Worm (Caenorhabditis elegans) whole organism, L1 larva: ENCODE data around the gene F56C9.10.

Experiments used
- C16A3.4 ChIP-seq: fragments of 150-350 bp; optimal IDR thresholded peaks from 2 replicates; lab custom pipeline; 2014; ENCODE audit warnings: missing biosample characterization, missing genetic modification characterization
- C34B4.2 ChIP-seq: sonication (generic microtip); optimal IDR thresholded peaks from 2 replicates; lab custom pipeline; 2017; ENCODE audit warnings: mild to moderate bottlenecking, missing genetic modification characterization, missing compliant biosample characterization
- Y116A8C.19 ChIP-seq: sonication (generic microtip); optimal IDR thresholded peaks from 2 replicates; lab custom pipeline; 2016; ENCODE audit warnings: missing compliant biosample characterization, missing genetic modification characterization, borderline replicate concordance
- aha-1 ChIP-seq: fragments of 150-350 bp; optimal IDR thresholded peaks from 2 replicates; lab custom pipeline; 2014; ENCODE audit warnings: missing biosample characterization, missing genetic modification characterization
- blmp-1 ChIP-seq: fragments of 150-350 bp; optimal IDR thresholded peaks from 2 replicates; lab custom pipeline; 2014; ENCODE audit warnings: missing biosample characterization, missing genetic modification characterization
- ceh-88 ChIP-seq: fragments of 200-800 bp; sonication (Bioruptor generic); IDR thresholded peaks from 2 replicates; pipeline ENCODE4 v1.3.6; 2022; ENCODE audit warnings: missing genetic modification characterization, missing compliant biosample characterization
- dpl-1 ChIP-seq, 3 experiments: fragments of 150-350 bp in 2 of 3; sonication (generic microtip) in 1 of 3; optimal IDR thresholded peaks; 2 replicates each; lab custom pipeline; 2014 to 2017; ENCODE audit warnings: missing biosample characterization in 3 of 3, missing genetic modification characterization in 3 of 3, missing genetic modification reagents in 3 of 3
- dsc-1 ChIP-seq: sonication (generic microtip); optimal IDR thresholded peaks from 2 replicates; lab custom pipeline; 2016; ENCODE audit warnings: mild to moderate bottlenecking, missing genetic modification characterization, missing compliant biosample characterization
- efl-1 ChIP-seq, 4 experiments: fragments of 150-350 bp; optimal IDR thresholded peaks in 3 of 4; peaks in 1 of 4; 1 replicate in 1 of 4; 2 replicates in 3 of 4; lab custom pipeline; 2014; ENCODE audit warnings: missing biosample characterization in 2 of 4, missing genetic modification characterization in 2 of 4, missing genetic modification reagents in 2 of 4
- efl-3 ChIP-seq: fragments of 200-800 bp; sonication (Bioruptor generic); optimal IDR thresholded peaks from 2 replicates; lab custom pipeline; 2018; ENCODE audit warnings: mild to moderate bottlenecking, missing genetic modification characterization, missing compliant biosample characterization
- egl-13 ChIP-seq: sonication (generic microtip); optimal IDR thresholded peaks from 2 replicates; lab custom pipeline; 2016; ENCODE audit warnings: missing genotype, missing genetic modification reagents, missing genetic modification characterization, missing compliant biosample characterization
- egl-27 ChIP-seq, 2 experiments: fragments of 150-350 bp in 1 of 2; sonication (generic microtip); optimal IDR thresholded peaks; 3 replicates each; lab custom pipeline; 2017 to 2018; ENCODE audit warnings: missing biosample characterization in 2 of 2, missing genetic modification characterization in 2 of 2, missing genetic modification reagents in 2 of 2
- elt-2 ChIP-seq: sonication (generic microtip); optimal IDR thresholded peaks from 2 replicates; lab custom pipeline; 2016; ENCODE audit warnings: missing genetic modification characterization, mild to moderate bottlenecking, inconsistent platforms, missing compliant biosample characterization, missing genetic modification reagents
- elt-3 ChIP-seq, 6 experiments: fragments of 150-350 bp in 1 of 6; sonication (generic microtip); optimal IDR thresholded peaks; 2 replicates each; lab custom pipeline; 2017 to 2018; ENCODE audit warnings: missing biosample characterization in 6 of 6, missing genetic modification characterization in 6 of 6, inconsistent platforms in 1 of 6
- ets-5 ChIP-seq: fragments of 200-800 bp; sonication (Bioruptor generic); IDR thresholded peaks from 2 replicates; pipeline ENCODE4 v1.3.6; 2022; ENCODE audit warnings: missing genetic modification characterization, missing compliant biosample characterization
- fkh-10 ChIP-seq: sonication (generic microtip); optimal IDR thresholded peaks from 2 replicates; lab custom pipeline; 2017; ENCODE audit warnings: missing biosample characterization, missing genetic modification reagents, missing genetic modification characterization
- fkh-4 ChIP-seq: sonication (generic microtip); optimal IDR thresholded peaks from 2 replicates; lab custom pipeline; 2016; ENCODE audit warnings: missing compliant biosample characterization, missing genetic modification characterization, borderline replicate concordance
- fkh-8 ChIP-seq: sonication (generic microtip); optimal IDR thresholded peaks from 2 replicates; lab custom pipeline; 2016; ENCODE audit warnings: mild to moderate bottlenecking, missing genetic modification characterization, missing compliant biosample characterization
- fos-1 ChIP-seq: fragments of 150-350 bp; optimal IDR thresholded peaks from 2 replicates; lab custom pipeline; 2014; ENCODE audit warnings: missing biosample characterization, missing genetic modification characterization
- grh-1 ChIP-seq: fragments of 200-800 bp; sonication (Bioruptor generic); IDR thresholded peaks from 2 replicates; pipeline ENCODE4 v1.3.6; 2022; ENCODE audit warnings: missing genetic modification reagents, missing genetic modification characterization, missing compliant biosample characterization
- hlh-17 ChIP-seq: fragments of 200-800 bp; sonication (Bioruptor generic); optimal IDR thresholded peaks from 2 replicates; lab custom pipeline; 2018; ENCODE audit warnings: missing genetic modification characterization, mild to moderate bottlenecking, missing compliant biosample characterization, moderate library complexity, borderline replicate concordance
- hlh-4 ChIP-seq: sonication (generic microtip); optimal IDR thresholded peaks from 2 replicates; lab custom pipeline; 2016; ENCODE audit warnings: mild to moderate bottlenecking, missing genetic modification characterization, missing compliant biosample characterization
- lin-13 ChIP-seq: fragments of 150-350 bp; optimal IDR thresholded peaks from 2 replicates; lab custom pipeline; 2014; ENCODE audit warnings: missing biosample characterization, missing genetic modification reagents, missing genetic modification characterization
- lin-14 ChIP-seq: fragments of 200-800 bp; sonication (Bioruptor generic); optimal IDR thresholded peaks from 2 replicates; lab custom pipeline; 2018; ENCODE audit warnings: mild to moderate bottlenecking, missing genetic modification characterization, moderate library complexity, missing compliant biosample characterization
- lin-15B ChIP-seq: fragments of 150-350 bp; sonication (generic microtip); optimal IDR thresholded peaks from 3 replicates; lab custom pipeline; 2014; ENCODE audit warnings: missing biosample characterization, missing genetic modification characterization
- lin-35 ChIP-seq, 2 experiments: fragments of 150-350 bp; optimal IDR thresholded peaks; 2 replicates each; lab custom pipeline; 2014; ENCODE audit warnings: missing biosample characterization in 2 of 2, missing genetic modification characterization in 2 of 2, missing genetic modification reagents in 2 of 2
- lsy-2 ChIP-seq, 2 experiments: fragments of 150-350 bp; optimal IDR thresholded peaks; 2 replicates each; lab custom pipeline; 2014; ENCODE audit warnings: missing biosample characterization in 2 of 2, missing genetic modification characterization in 2 of 2
- mdl-1 ChIP-seq, 2 experiments: fragments of 150-350 bp; optimal IDR thresholded peaks; 2 replicates each; lab custom pipeline; 2014 to 2017; ENCODE audit warnings: missing biosample characterization in 2 of 2, missing genetic modification characterization in 2 of 2, inconsistent platforms in 1 of 2
- mef-2 ChIP-seq: fragments of 150-350 bp; optimal IDR thresholded peaks from 2 replicates; lab custom pipeline; 2014; ENCODE audit warnings: missing biosample characterization, missing genetic modification characterization
- mep-1 ChIP-seq: fragments of 150-350 bp; optimal IDR thresholded peaks from 2 replicates; lab custom pipeline; 2014; ENCODE audit warnings: missing biosample characterization, missing genetic modification characterization
- nhr-12 ChIP-seq: sonication (generic microtip); optimal IDR thresholded peaks from 2 replicates; lab custom pipeline; 2017; ENCODE audit warnings: missing biosample characterization, missing genetic modification characterization
- nhr-19 ChIP-seq: fragments of 200-800 bp; sonication (Bioruptor generic); conservative IDR thresholded peaks from 2 replicates; pipeline ENCODE4 v1.3.6; 2022; ENCODE audit warnings: missing genetic modification characterization, missing compliant biosample characterization
- nhr-20 ChIP-seq: sonication (generic microtip); optimal IDR thresholded peaks from 2 replicates; lab custom pipeline; 2016; ENCODE audit warnings: mild to moderate bottlenecking, missing genetic modification characterization, missing compliant biosample characterization
- nhr-237 ChIP-seq: fragments of 150-350 bp; optimal IDR thresholded peaks from 2 replicates; lab custom pipeline; 2014; ENCODE audit warnings: missing biosample characterization, missing genetic modification characterization
- nhr-28 ChIP-seq: fragments of 150-350 bp; optimal IDR thresholded peaks from 2 replicates; lab custom pipeline; 2014; ENCODE audit warnings: missing biosample characterization, missing genetic modification characterization
- nhr-71 ChIP-seq: sonication (generic microtip); optimal IDR thresholded peaks from 2 replicates; lab custom pipeline; 2016; ENCODE audit warnings: mild to moderate bottlenecking, missing genetic modification characterization, moderate library complexity, missing compliant biosample characterization
- nhr-77 ChIP-seq: fragments of 150-350 bp; optimal IDR thresholded peaks from 2 replicates; lab custom pipeline; 2014; ENCODE audit warnings: missing biosample characterization, missing genetic modification characterization
- nhr-85 ChIP-seq: sonication (generic microtip); peaks from one replicate; lab custom pipeline; 2016; ENCODE audit warnings: missing genetic modification characterization, inconsistent platforms, missing compliant biosample characterization
- nhr-90 ChIP-seq: sonication (generic microtip); optimal IDR thresholded peaks from 2 replicates; lab custom pipeline; 2016; ENCODE audit warnings: mild to moderate bottlenecking, missing genetic modification characterization, missing compliant biosample characterization; ENCODE audit not compliant: poor library complexity
- pag-3 ChIP-seq: sonication (generic microtip); optimal IDR thresholded peaks from 2 replicates; lab custom pipeline; 2017; ENCODE audit warnings: missing genetic modification characterization, mild to moderate bottlenecking, missing compliant biosample characterization, antibody characterized with exemption, borderline replicate concordance; ENCODE audit not compliant: insufficient read depth
- pqm-1 ChIP-seq: sonication (generic microtip); optimal IDR thresholded peaks from 3 replicates; lab custom pipeline; 2017; ENCODE audit warnings: missing biosample characterization, missing genetic modification characterization
- rnt-1 ChIP-seq: sonication (generic microtip); optimal IDR thresholded peaks from 2 replicates; lab custom pipeline; 2016; ENCODE audit warnings: mild to moderate bottlenecking, missing genetic modification characterization, moderate library complexity, missing compliant biosample characterization
- skn-1 ChIP-seq: fragments of 150-350 bp; optimal IDR thresholded peaks from 2 replicates; lab custom pipeline; 2014; ENCODE audit warnings: missing biosample characterization, missing genetic modification characterization
- snu-23 ChIP-seq: sonication (generic microtip); optimal IDR thresholded peaks from 2 replicates; lab custom pipeline; 2016; ENCODE audit warnings: missing genetic modification characterization, missing compliant biosample characterization
- swsn-7 ChIP-seq: sonication (generic microtip); optimal IDR thresholded peaks from 2 replicates; lab custom pipeline; 2016; ENCODE audit warnings: missing genetic modification characterization, missing compliant biosample characterization
- tbx-2 ChIP-seq: sonication (generic microtip); optimal IDR thresholded peaks from 2 replicates; lab custom pipeline; 2016; ENCODE audit warnings: missing genetic modification characterization, missing compliant biosample characterization
- unc-130 ChIP-seq: fragments of 150-350 bp; optimal IDR thresholded peaks from 2 replicates; lab custom pipeline; 2017; ENCODE audit warnings: missing biosample characterization, missing genetic modification characterization, inconsistent platforms
- zag-1 ChIP-seq: fragments of 150-350 bp; optimal IDR thresholded peaks from 2 replicates; lab custom pipeline; 2014; ENCODE audit warnings: missing biosample characterization, missing genetic modification characterization

The F56C9.10 gene

ce11 chrIII:7300763-7301162, 34.4 kb downstream of the F56C9.10 start:
- TF ChIP-seq egl-13 (tag; lab: Kevin White, UChicago) (no peak), snu-23 (GFP tag; lab: Kevin White, UChicago) (peak; percentile 4), nhr-77 (tag; lab: Kevin White, UChicago) (no peak), pqm-1 (tag; lab: Kevin White, UChicago) (no peak), nhr-20 (tag; lab: Kevin White, UChicago) (peak; percentile 40), Y116A8C.19 (tag; lab: Kevin White, UChicago) (no peak), hlh-4 (tag; lab: Kevin White, UChicago) (no peak), nhr-85 (peak; percentile 87), zag-1 (no peak), fos-1 (tag; lab: Kevin White, UChicago) (no peak), elt-3 (tag; optimal IDR thresholded peaks at IDR 0.05; lab: Kevin White, UChicago) (peak in 1 of 6 experiments; percentile 2), nhr-19 (GFP tag; lab: Robert Waterston, UW) (peak; percentile 33), grh-1 (GFP tag; lab: Robert Waterston, UW) (peak; percentile 32; the same call in 1 of the 2 replicates), egl-27 (tag; optimal IDR thresholded peaks at IDR 0.05; lab: Kevin White, UChicago) (no peak), fkh-8 (no peak), ets-5 (GFP tag; lab: Robert Waterston, UW) (no peak), swsn-7 (tag; lab: Kevin White, UChicago) (no peak), efl-3 (no peak), lin-35 (GFP tag; optimal IDR thresholded peaks at IDR 0.05; lab: Kevin White, UChicago) (peak in 1 of 2 experiments; percentile 38), lin-14 (GFP tag; lab: Kevin White, UChicago) (peak; percentile 44), dsc-1 (tag; lab: Kevin White, UChicago) (no peak), efl-1 (optimal IDR thresholded peaks at IDR 0.05; lab: Kevin White, UChicago) (no peak), efl-1 (GFP tag; optimal IDR thresholded peaks at IDR 0.05 in 1 of 2; lab: Kevin White, UChicago) (peak in 1 of 2 experiments; percentile 73), hlh-17 (GFP tag; lab: Kevin White, UChicago) (no peak), lsy-2 (tag; optimal IDR thresholded peaks at IDR 0.05; lab: Kevin White, UChicago) (peak in 1 of 2 experiments; percentile 17), blmp-1 (peak; percentile 82), nhr-237 (tag; lab: Kevin White, UChicago) (no peak), pag-3 (tag; lab: Kevin White, UChicago) (no peak), fkh-4 (no peak), nhr-71 (no peak)

- TF ChIP-seq mef-2 (tag; lab: Kevin White, UChicago), result no peak
- TF ChIP-seq fkh-8, result no peak
- no peak for TF ChIP-seq ceh-88 (GFP tag; lab: Robert Waterston, UW)
- peak; percentile 46 for TF ChIP-seq mep-1
- no peak for TF ChIP-seq swsn-7 (tag; lab: Kevin White, UChicago)
- no peak for TF ChIP-seq unc-130 (tag; lab: Kevin White, UChicago)
- peak; percentile 89 for TF ChIP-seq nhr-20 (tag; lab: Kevin White, UChicago)
- TF ChIP-seq dpl-1 (GFP tag; optimal IDR thresholded peaks at IDR 0.05; lab: Kevin White, UChicago), result peak in 1 of 3 experiments; percentile 39
- no peak for TF ChIP-seq nhr-12 (tag; lab: Kevin White, UChicago)
- peak; percentile 59 for TF ChIP-seq snu-23 (GFP tag; lab: Kevin White, UChicago)
- no peak for TF ChIP-seq nhr-28 (tag; lab: Kevin White, UChicago)
- TF ChIP-seq nhr-85, result peak; percentile 99
- no peak for TF ChIP-seq C34B4.2
- peak; percentile 85 for TF ChIP-seq nhr-71
- peak; percentile 31 for TF ChIP-seq lin-13 (GFP tag; lab: Kevin White, UChicago)
- TF ChIP-seq efl-1 (optimal IDR thresholded peaks at IDR 0.05; lab: Kevin White, UChicago), result peak in 1 of 2 experiments; percentile 8
- peak in 1 of 2 experiments; percentile 85 for TF ChIP-seq efl-1 (GFP tag; optimal IDR thresholded peaks at IDR 0.05 in 1 of 2; lab: Kevin White, UChicago)
- TF ChIP-seq elt-2 (tag; lab: Kevin White, UChicago), result no peak
- peak; percentile 57 for TF ChIP-seq nhr-19 (GFP tag; lab: Robert Waterston, UW)
- peak; percentile 69 for TF ChIP-seq C16A3.4 (tag; lab: Kevin White, UChicago)
- no peak for TF ChIP-seq fkh-10 (GFP tag; lab: Kevin White, UChicago)
- TF ChIP-seq skn-1 (tag; lab: Kevin White, UChicago), result no peak
- peak; percentile 64 for TF ChIP-seq blmp-1
- peak; percentile 63 for TF ChIP-seq tbx-2 (tag; lab: Kevin White, UChicago)
- peak; percentile 38 for TF ChIP-seq efl-3
- TF ChIP-seq grh-1 (GFP tag; lab: Robert Waterston, UW), result peak; percentile 36; the same call in 1 of the 2 replicates
- peak in 1 of 2 experiments; percentile 53 for TF ChIP-seq mdl-1 (tag; optimal IDR thresholded peaks at IDR 0.05; lab: Kevin White, UChicago)
- no peak for TF ChIP-seq aha-1
- peak in 1 of 2 experiments; percentile 59 for TF ChIP-seq lin-35 (GFP tag; optimal IDR thresholded peaks at IDR 0.05; lab: Kevin White, UChicago)
- peak; percentile 50 to 72 for TF ChIP-seq lsy-2 (tag; optimal IDR thresholded peaks at IDR 0.05; lab: Kevin White, UChicago)
- peak; percentile 81 for TF ChIP-seq lin-14 (GFP tag; lab: Kevin White, UChicago)
- no peak for TF ChIP-seq lin-15B (tag; lab: Kevin White, UChicago)
- TF ChIP-seq rnt-1, result no peak
- TF ChIP-seq nhr-90, result peak; percentile 84
These were observed 34.9 kb downstream of the F56C9.10 start for ce11 chrIII:7300169-7300568.
